Fruit fly (Drosophila melanogaster): ENCODE data around the gene CG14230.

Gene CG14230

DNA sequence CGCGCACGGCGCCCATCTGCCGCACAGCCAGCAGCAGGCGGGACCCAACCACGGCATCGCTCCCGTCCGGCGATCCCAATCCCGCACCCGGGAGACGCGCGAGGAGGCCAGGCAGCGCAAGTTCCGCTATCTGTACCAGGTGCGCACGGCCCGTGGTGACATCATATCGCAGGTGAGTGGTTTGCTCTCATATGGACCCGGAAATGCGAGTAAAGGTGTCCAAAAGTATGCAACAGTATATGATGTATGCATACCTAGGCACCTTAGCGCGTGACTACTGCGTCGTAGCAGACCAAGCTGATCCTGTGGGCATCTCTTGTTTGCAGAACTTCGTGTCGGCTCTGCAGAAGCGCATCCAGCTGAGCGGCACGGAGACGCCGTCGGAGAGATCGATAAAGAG lies 33.9 kb downstream of the CG14230 start:
- no peak for TF ChIP-seq CG17801 (GFP tag; optimal IDR thresholded peaks at IDR 0.05; ENCODE audit: partially characterized antibody)

DNA sequence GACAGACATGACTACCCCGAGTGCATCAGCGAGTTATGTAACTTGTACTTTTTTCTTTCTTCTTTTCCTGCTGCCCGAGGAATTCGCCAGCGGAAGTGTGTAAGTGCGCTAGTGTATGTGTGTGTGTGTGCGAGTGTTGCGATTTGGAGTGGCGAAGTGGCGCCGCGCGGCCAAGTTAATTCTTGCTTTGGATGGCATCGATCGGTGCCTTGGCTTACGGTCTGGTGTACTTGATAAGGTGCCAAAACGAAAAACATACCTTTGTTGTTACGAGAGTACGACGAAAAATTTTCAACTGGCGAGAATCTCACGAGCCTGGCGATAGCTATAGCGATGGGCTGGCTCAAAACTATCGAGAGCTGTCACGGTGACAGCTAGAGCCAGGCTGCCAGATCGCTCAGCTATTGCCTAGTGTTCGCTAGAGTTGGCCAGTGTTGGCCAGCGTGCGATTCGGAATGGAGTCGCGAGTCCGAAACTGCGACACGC lies 40.1 kb downstream of the CG14230 start, which contains the start of the genes CG18809, COX6B, CG33932 and Rpp20:
Gene CG18809, minus strand, starts transcription at position 333 of the 486 bp plus-strand sequence.
Gene COX6B, minus strand, starts transcription at position 333 of the 486 bp plus-strand sequence.
Gene CG33932, plus strand, starts transcription at position 429 of the 486 bp plus-strand sequence.
Gene Rpp20, plus strand, starts transcription at position 429 of the 486 bp plus-strand sequence.
- TF ChIP-seq CG17801 (GFP tag; optimal IDR thresholded peaks at IDR 0.05; ENCODE audit: partially characterized antibody) = peak; percentile 57

DNA sequence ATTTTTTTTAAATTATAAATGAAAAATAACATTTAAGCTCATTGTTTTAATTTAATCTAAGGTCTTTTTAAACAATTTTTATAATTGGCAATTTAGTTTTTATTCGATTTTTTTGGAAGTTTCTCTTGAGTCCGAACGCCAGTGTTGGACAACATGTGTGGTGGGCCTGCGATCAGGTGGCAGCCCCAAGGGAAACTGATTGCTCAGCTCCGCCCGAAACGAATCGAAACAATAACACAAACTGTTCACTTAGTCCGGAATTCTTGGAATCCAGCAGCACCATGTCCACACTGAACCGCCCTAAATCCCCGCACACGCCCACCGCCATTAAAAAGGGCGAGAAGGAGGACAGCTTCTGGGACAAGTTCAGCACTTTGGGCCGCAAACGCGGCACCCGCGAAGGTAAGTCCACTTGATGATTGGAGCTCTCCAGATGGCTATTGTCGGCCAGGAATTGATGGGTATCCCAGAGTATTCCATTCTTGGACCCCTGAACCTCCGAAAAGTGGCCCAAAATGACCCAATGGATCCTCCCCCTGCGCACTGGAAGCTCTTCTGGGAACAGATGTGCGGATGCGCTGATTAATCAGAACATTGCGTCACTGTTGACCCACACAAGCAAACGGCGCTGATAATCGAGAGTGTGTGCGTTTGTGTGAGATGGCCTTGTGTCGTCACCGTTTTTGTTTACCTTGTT lies 42.1 kb downstream of the CG14230 start, which contains the start of gene parvin:
Gene parvin, plus strand, starts transcription at position 134 of the 697 bp plus-strand sequence.
- TF ChIP-seq CG17801 (GFP tag; optimal IDR thresholded peaks at IDR 0.05; ENCODE audit: partially characterized antibody) = no peak

DNA sequence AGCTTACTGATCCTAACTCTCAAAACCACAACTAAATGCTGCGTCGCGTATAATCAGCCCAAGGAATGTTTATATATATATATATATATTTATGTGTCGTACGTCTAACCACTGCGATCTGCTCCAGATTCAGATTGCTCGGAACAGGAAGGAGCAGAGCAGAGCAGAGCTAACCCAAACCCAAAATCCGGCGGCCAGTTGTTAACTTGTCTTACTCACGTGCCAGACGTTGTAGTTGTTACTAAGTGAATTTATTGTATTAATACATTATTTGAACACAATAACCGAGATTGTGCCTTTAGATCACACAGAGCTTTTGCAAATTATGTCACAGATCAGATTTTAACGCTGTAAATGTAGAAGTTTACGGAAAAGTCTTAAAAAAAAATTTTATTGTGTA lies 44.0 kb downstream of the CG14230 start, which contains the start of gene Alr:
Gene Alr, plus strand, starts transcription at position 301 of the 400 bp plus-strand sequence.
- no peak for TF ChIP-seq CG17801 (GFP tag; optimal IDR thresholded peaks at IDR 0.05; ENCODE audit: partially characterized antibody)

DNA sequence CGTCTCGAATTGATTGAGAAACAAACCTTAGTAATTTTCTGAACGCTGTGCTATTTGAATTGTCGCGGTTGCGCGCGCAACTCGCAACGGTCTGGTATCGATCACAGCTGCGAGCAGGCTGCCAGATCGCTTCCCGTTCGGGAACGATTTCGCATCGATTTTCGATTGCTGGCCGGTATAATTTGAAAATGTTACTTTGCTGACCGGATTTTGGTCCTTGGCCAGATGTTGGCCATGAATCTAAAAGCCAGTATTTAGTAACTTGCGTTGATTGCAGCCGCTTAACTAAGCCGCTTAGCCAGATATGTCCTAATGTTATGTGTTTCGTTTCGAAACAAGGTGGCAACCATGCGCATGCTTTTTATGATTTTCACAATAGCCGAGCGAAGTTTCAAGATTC lies 44.6 kb downstream of the CG14230 start:
- TF ChIP-seq CG17801 (GFP tag; optimal IDR thresholded peaks at IDR 0.05; ENCODE audit: partially characterized antibody) = no peak

DNA sequence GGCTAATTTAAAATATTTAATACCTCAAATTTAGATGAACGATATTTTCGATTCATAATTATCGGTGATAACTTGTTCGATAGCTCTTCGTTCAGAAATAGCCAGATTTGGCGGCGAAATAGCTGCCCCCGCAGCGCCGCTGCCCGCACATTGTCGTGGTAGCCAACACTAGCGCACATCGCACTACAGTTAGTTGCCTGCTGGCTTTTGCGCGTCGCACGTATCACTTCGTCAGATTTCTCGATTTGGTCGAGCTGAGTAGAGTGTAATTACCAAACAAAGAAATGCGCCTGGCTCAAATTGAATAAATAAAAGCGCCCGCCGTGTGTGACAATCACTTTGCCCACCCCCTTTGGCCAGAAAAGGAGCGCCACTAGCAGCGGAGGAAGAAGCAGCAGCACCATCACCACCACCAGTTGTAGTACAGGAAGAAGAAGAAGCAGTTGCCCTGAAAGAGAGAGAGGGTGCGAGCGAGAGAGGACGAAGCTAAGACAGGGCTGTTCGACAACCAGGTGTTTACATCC lies 46.7 kb downstream of the CG14230 start, which contains the start of gene Abcd3:
Gene Abcd3, plus strand, starts transcription at position 145 of the 524 bp plus-strand sequence.
- TF ChIP-seq CG17801 (GFP tag; optimal IDR thresholded peaks at IDR 0.05; ENCODE audit: partially characterized antibody) = peak; percentile 71

DNA sequence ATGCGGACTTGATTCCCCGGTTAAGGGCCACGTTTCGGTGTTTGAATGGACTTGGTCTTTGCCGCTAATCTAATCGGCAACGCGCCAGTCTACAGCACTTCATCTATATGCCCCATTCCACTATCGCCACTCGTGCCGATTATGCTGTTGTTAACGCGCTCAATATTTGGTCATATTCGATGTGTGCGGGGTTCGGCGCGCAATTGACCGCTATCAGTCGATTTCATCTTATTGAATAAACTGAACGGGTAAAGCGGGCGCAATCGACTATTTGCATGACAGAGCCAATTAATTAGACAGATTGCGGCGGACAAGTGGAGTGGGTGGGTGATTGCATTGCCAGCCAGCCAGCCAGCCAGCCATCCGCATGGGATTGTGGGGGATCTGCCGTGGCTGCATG lies 48.4 kb downstream of the CG14230 start:
- no peak for TF ChIP-seq CG17801 (GFP tag; optimal IDR thresholded peaks at IDR 0.05; ENCODE audit: partially characterized antibody)

DNA sequence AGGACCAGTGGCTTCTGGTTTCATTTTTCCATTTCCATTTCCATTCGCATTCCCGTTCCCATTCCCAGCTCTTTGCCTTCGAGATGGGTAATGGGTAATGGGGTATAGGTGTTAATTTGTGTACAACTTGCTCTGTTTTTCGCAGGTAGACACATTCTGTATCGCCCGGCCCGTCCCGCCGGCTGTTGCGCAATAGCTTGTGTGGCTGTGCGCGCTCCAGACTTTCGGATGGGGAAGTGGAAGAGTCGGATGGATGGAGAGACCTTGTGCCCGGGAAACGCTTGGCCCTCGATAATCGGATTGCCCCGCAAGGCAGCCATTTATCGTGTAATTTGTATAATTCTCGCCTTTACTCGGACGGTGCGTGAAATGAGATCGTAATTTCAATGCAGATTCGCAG lies 49.7 kb downstream of the CG14230 start:
- no peak for TF ChIP-seq CG17801 (GFP tag; optimal IDR thresholded peaks at IDR 0.05; ENCODE audit: partially characterized antibody)

DNA sequence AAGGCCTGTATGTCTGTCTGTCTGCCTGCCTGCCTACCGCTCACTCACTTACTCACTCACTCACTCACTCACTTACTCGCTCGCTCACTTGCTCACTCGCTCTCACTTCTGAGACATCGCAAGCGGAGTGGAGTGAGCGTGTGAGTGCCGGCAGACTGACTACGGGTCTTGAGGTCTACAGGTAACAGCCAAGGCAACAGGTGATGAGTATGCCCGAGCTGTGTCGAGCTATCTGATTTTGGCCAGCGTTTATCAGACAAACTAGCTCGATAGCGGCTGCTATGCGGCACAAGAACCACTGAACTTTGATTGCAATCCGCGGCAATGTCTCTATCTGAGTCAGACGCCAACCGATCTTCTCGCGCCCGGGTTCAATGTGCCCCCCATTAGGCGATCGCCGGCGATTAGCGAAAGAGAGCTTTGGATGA lies 50.2 kb downstream of the CG14230 start:
- no peak for TF ChIP-seq CG17801 (GFP tag; optimal IDR thresholded peaks at IDR 0.05; ENCODE audit: partially characterized antibody)

DNA sequence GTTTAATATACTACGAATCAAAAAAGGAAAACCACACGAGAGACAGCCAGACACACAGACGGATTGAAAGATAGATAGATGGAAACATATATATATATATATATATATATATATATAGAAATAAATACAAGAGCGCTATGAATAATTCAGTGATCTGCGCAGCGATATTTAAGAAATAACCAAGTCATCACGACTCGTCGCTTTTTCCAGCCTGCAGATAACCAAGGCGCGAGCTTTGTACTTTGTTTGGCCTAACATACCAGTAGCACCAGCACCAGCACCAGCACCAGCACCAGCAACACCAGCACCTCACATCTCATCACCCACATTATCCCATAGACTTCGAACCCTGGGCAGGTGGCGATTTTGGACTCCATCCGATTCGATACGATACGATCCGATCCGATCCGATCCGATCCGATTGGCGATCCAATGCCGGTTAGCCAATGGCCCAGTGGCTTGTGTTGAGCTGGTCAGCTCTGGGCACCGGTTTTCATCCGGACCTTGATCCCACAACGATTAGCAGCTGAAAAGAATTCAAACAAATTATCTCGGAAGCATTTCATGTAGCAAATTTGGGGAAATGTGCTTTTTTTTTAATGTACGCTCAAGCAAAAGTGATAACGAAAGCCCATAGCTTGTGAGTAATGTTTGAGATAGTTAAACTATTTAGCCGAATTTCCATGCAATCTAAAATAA lies 50.9 kb downstream of the CG14230 start:
- TF ChIP-seq CG17801 (GFP tag; optimal IDR thresholded peaks at IDR 0.05; ENCODE audit: partially characterized antibody) = no peak
